Fruit fly (Drosophila melanogaster): ENCODE data around the gene CG33257.

dm6 chr3L:16377768-16378764 lies 31.9 kb downstream of the CG33257 start, which contains the start of gene roq:
- TF ChIP-seq CHES-1-like (GFP tag; optimal IDR thresholded peaks at IDR 0.05) (peak; percentile 16), CG6813 (GFP tag; optimal IDR thresholded peaks at IDR 0.05) (no peak), gfzf (GFP tag; optimal IDR thresholded peaks at IDR 0.05) (peak; percentile 96), z (GFP tag; IDR thresholded peaks at IDR 0.05) (no peak), sob (GFP tag; IDR thresholded peaks at IDR 0.05) (no peak), tna (GFP tag; IDR thresholded peaks at IDR 0.05; ENCODE audit: partially characterized antibody) (peak; percentile 46)
